Worm (Caenorhabditis elegans) whole organism, L3 larva: ENCODE data around the gene srd-12.

Experiments used
- R02D3.7 ChIP-seq: fragments of 150-350 bp; optimal IDR thresholded peaks from 2 replicates; lab custom pipeline; 2014; ENCODE audit warnings: missing biosample characterization, missing genetic modification characterization
- ZK546.5 ChIP-seq: sonication (generic microtip); optimal IDR thresholded peaks from 2 replicates; lab custom pipeline; 2017; ENCODE audit warnings: missing biosample characterization, missing genetic modification characterization
- ceh-28 ChIP-seq: fragments of 150-350 bp; optimal IDR thresholded peaks from 2 replicates; lab custom pipeline; 2014; ENCODE audit warnings: missing biosample characterization, missing genetic modification reagents, missing genetic modification characterization
- ceh-82 ChIP-seq: fragments of 150-350 bp; optimal IDR thresholded peaks from 2 replicates; lab custom pipeline; 2014; ENCODE audit warnings: missing biosample characterization, missing genetic modification characterization
- daf-12 ChIP-seq: fragments of 150-350 bp; optimal IDR thresholded peaks from 2 replicates; lab custom pipeline; 2014; ENCODE audit warnings: missing biosample characterization, missing genetic modification reagents, missing genetic modification characterization
- egl-27 ChIP-seq: sonication (generic microtip); optimal IDR thresholded peaks from 4 replicates; lab custom pipeline; 2017; ENCODE audit warnings: missing biosample characterization, missing genetic modification reagents, missing genetic modification characterization
- elt-1 ChIP-seq: fragments of 150-350 bp; optimal IDR thresholded peaks from 2 replicates; lab custom pipeline; 2014; ENCODE audit warnings: missing biosample characterization, missing genetic modification characterization
- elt-2 ChIP-seq: sonication (generic microtip); optimal IDR thresholded peaks from 2 replicates; lab custom pipeline; 2016; ENCODE audit warnings: missing genetic modification reagents, mild to moderate bottlenecking, missing genetic modification characterization, missing compliant biosample characterization
- eor-1 ChIP-seq, 2 experiments: fragments of 150-350 bp; optimal IDR thresholded peaks; 2 replicates each; lab custom pipeline; 2014 to 2018; ENCODE audit warnings: missing biosample characterization in 2 of 2, missing genetic modification characterization in 2 of 2
- fkh-10 ChIP-seq: sonication (generic microtip); optimal IDR thresholded peaks from 2 replicates; lab custom pipeline; 2017; ENCODE audit warnings: missing biosample characterization, missing genetic modification reagents, missing genetic modification characterization
- jun-1 ChIP-seq: fragments of 150-350 bp; optimal IDR thresholded peaks from 2 replicates; lab custom pipeline; 2014; ENCODE audit warnings: missing biosample characterization, missing genetic modification reagents, missing genetic modification characterization
- lin-15B ChIP-seq: fragments of 150-350 bp; optimal IDR thresholded peaks from 2 replicates; lab custom pipeline; 2014; ENCODE audit warnings: missing biosample characterization, missing genetic modification characterization
- mdl-1 ChIP-seq: fragments of 150-350 bp; optimal IDR thresholded peaks from 2 replicates; lab custom pipeline; 2014; ENCODE audit warnings: missing biosample characterization, missing genetic modification characterization
- mml-1 ChIP-seq: fragments of 150-350 bp; sonication (generic microtip); optimal IDR thresholded peaks from 3 replicates; lab custom pipeline; 2014; ENCODE audit warnings: missing biosample characterization, missing genetic modification characterization
- nfya-1 ChIP-seq: sonication (generic microtip); optimal IDR thresholded peaks from 2 replicates; lab custom pipeline; 2017; ENCODE audit warnings: missing genetic modification characterization, mild to moderate bottlenecking, missing compliant biosample characterization, antibody characterized with exemption, moderate library complexity; ENCODE audit not compliant: insufficient read depth
- nhr-11 ChIP-seq: fragments of 150-350 bp; optimal IDR thresholded peaks from 2 replicates; lab custom pipeline; 2014; ENCODE audit warnings: missing biosample characterization, missing genetic modification characterization
- nhr-12 ChIP-seq: fragments of 150-350 bp; optimal IDR thresholded peaks from 2 replicates; lab custom pipeline; 2014; ENCODE audit warnings: missing biosample characterization, missing genetic modification characterization
- nhr-23 ChIP-seq: fragments of 150-350 bp; optimal IDR thresholded peaks from 2 replicates; lab custom pipeline; 2014; ENCODE audit warnings: missing biosample characterization, missing genetic modification reagents, missing genetic modification characterization
- nhr-25 ChIP-seq: sonication (generic microtip); optimal IDR thresholded peaks from 2 replicates; lab custom pipeline; 2017; ENCODE audit warnings: missing biosample characterization, missing genetic modification characterization
- nhr-28 ChIP-seq: fragments of 150-350 bp; optimal IDR thresholded peaks from 2 replicates; lab custom pipeline; 2014; ENCODE audit warnings: missing biosample characterization, missing genetic modification characterization
- nhr-76 ChIP-seq: fragments of 150-350 bp; sonication (generic microtip); optimal IDR thresholded peaks from 5 replicates; lab custom pipeline; 2014; ENCODE audit warnings: missing biosample characterization, missing genetic modification characterization
- pha-4 ChIP-seq: fragments of 150-350 bp; optimal IDR thresholded peaks from 2 replicates; lab custom pipeline; 2014; ENCODE audit warnings: missing biosample characterization, missing genetic modification reagents, missing genetic modification characterization
- pqm-1 ChIP-seq: fragments of 150-350 bp; optimal IDR thresholded peaks from 2 replicates; lab custom pipeline; 2017; ENCODE audit warnings: missing biosample characterization, missing genetic modification characterization, inconsistent platforms
- sea-2 ChIP-seq: fragments of 150-350 bp; sonication (generic microtip); optimal IDR thresholded peaks from 4 replicates; lab custom pipeline; 2014; ENCODE audit warnings: missing biosample characterization, missing genetic modification reagents, missing genetic modification characterization
- snpc-4 ChIP-seq: fragments of 150-350 bp; optimal IDR thresholded peaks from 2 replicates; lab custom pipeline; 2014; ENCODE audit warnings: missing biosample characterization, missing genetic modification characterization
- unc-62 ChIP-seq: fragments of 150-350 bp; sonication (generic microtip); optimal IDR thresholded peaks from 4 replicates; lab custom pipeline; 2014; ENCODE audit warnings: missing biosample characterization, missing genetic modification reagents, missing genetic modification characterization
- zag-1 ChIP-seq: fragments of 150-350 bp; optimal IDR thresholded peaks from 2 replicates; lab custom pipeline; 2014; ENCODE audit warnings: missing biosample characterization, missing genetic modification characterization
- ztf-11 ChIP-seq: fragments of 150-350 bp; optimal IDR thresholded peaks from 2 replicates; lab custom pipeline; 2014; ENCODE audit warnings: missing biosample characterization, missing genetic modification characterization

The srd-12 gene

DNA sequence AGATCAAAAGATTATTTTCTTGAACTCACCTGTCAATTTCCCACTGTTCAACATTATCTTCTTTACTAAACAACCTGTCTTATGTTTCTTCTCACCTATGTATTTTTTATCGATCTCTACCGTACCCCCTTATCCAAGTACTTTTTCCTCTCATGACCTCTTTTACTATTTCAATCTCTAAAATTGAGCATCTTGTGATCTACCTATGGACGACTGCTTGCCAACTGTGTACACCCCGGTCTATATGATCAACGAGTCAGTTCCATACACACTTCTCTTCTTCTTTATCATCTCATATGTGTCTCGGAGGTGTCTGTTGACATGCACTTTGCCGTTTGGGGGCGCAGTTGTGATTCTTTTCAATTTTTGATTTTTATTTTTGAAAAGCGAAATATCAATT lies 39.9 kb downstream of the srd-12 start:
- TF ChIP-seq nfya-1 (tag; lab: Kevin White, UChicago), result peak; percentile 33
- no peak for TF ChIP-seq nhr-25 (tag; lab: Kevin White, UChicago)
- TF ChIP-seq jun-1, result peak; percentile 50
- TF ChIP-seq pqm-1 (tag; lab: Kevin White, UChicago), result peak; percentile 84
- peak; percentile 98 for TF ChIP-seq pha-4 (tag; lab: Kevin White, UChicago)
- TF ChIP-seq elt-2 (tag; lab: Kevin White, UChicago), result peak; percentile 70

DNA sequence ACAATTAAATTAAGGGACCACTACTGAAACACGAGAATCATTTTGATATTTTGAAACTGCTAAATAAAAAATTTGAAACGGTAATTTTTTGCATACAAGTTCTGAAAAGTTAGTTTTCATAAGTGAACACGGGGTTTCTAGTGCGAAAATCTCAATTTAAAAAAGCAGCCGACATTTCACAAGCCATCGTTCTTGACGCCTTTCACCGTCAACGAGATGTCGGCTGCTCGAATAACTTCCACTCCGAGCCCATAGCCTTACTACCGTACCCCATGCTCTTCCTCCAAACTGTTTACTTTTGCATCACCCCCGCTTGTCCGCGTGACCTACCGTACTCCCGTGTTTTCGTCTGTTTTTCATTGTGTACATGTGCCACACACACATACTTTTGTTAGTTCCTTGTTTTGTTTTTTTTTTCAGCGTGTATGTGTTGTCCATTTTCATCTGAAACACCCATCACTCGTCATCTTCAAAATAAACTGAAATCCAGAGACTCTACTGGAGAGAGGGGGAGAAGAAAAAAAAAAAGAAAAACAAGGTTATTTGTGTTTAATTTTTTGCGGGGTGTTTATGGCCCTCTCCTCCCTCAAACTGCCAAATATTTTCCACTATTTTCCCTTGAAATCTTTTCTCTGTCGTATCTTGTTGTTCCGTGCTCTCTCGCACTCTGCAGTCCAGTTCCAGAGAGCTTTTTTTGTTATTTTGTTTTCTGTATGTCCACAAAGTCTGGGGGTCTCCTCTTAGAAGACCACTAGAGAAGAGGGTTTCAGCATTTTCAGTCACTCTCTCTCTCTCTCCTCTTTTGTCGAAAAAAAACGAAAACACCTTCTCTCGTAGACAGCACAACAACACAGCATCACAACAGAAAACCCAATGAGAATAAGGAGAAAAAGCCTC lies 41.8 kb downstream of the srd-12 start:
- TF ChIP-seq fkh-10, result no peak
- peak; percentile 91 for TF ChIP-seq pha-4 (tag; lab: Kevin White, UChicago)

DNA sequence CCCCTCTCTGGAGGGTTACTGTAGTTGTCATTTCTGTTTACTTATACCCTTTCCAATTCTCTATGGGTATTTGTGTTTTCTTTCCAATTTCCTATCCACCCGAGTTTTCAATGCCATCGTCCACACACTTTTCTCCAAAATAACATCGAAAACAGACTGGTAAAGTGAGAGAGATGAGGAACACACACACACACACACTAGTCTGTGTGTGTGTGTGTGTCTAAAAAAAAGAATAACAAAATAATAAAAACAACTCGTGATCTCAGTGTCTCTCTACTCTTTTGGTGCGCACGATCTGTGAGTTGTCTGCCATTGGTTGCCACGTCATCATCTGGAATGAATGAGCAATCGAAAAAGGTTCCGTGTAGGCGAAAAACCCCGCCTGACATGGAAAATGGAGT lies 43.7 kb downstream of the srd-12 start:
- TF ChIP-seq daf-12 (tag; lab: Kevin White, UChicago) (no peak), nhr-12 (no peak), unc-62 (GFP tag; lab: Kevin White, UChicago) (no peak), nhr-11 (tag; lab: Kevin White, UChicago) (no peak), pqm-1 (tag; lab: Kevin White, UChicago) (no peak), ZK546.5 (tag; lab: Kevin White, UChicago) (no peak), snpc-4 (tag; lab: Kevin White, UChicago) (no peak), nfya-1 (tag; lab: Kevin White, UChicago) (peak; percentile 3), zag-1 (tag; lab: Kevin White, UChicago) (no peak), elt-1 (tag; lab: Kevin White, UChicago) (no peak), ceh-82 (tag; lab: Kevin White, UChicago) (no peak), elt-2 (tag; lab: Kevin White, UChicago) (no peak), pha-4 (tag; lab: Kevin White, UChicago) (peak; percentile 66), lin-15B (tag; lab: Kevin White, UChicago) (no peak)

DNA sequence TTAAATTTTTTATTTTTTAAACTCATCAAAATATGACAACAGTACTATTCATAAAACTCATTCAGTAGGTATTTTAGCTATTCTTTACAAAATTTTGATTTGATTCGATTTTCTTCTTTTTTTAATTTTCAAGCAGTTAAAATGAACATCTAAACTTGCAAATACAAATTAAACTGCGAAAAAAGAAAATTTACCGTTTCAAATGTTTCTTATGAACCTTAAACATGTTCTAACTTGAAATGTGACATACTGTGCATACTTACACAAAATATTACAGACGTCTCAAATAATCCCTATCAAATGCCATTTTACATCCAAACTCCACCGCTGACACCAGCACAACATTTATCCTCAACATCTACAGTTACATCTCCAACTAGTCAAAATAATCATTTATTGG lies 45.7 kb downstream of the srd-12 start, which contains the start of gene fkh-7:
TSS of gene fkh-7 (plus strand) at position 301 of the 400 bp plus-strand sequence.
- TF ChIP-seq fkh-10 (no peak), nhr-76 (tag; lab: Kevin White, UChicago) (no peak), zag-1 (tag; lab: Kevin White, UChicago) (no peak), nhr-28 (tag; lab: Kevin White, UChicago) (no peak), R02D3.7 (tag; lab: Kevin White, UChicago) (no peak), nfya-1 (tag; lab: Kevin White, UChicago) (no peak), egl-27 (tag; lab: Kevin White, UChicago) (no peak), nhr-25 (tag; lab: Kevin White, UChicago) (no peak)

- TF ChIP-seq fkh-10 (no peak), sea-2 (no peak), snpc-4 (tag; lab: Kevin White, UChicago) (no peak), unc-62 (GFP tag; lab: Kevin White, UChicago) (no peak), nhr-23 (no peak), ceh-28 (no peak), eor-1 (tag; optimal IDR thresholded peaks at IDR 0.05; lab: Kevin White, UChicago) (no peak), elt-1 (tag; lab: Kevin White, UChicago) (no peak), nfya-1 (tag; lab: Kevin White, UChicago) (no peak), elt-2 (tag; lab: Kevin White, UChicago) (no peak), R02D3.7 (tag; lab: Kevin White, UChicago) (no peak), jun-1 (no peak), daf-12 (tag; lab: Kevin White, UChicago) (no peak), mml-1 (no peak), ZK546.5 (tag; lab: Kevin White, UChicago) (no peak), ztf-11 (tag; lab: Kevin White, UChicago) (no peak)
Measured at ce11 chrIV:5583184-5583583, 46.9 kb downstream of the srd-12 start.

DNA sequence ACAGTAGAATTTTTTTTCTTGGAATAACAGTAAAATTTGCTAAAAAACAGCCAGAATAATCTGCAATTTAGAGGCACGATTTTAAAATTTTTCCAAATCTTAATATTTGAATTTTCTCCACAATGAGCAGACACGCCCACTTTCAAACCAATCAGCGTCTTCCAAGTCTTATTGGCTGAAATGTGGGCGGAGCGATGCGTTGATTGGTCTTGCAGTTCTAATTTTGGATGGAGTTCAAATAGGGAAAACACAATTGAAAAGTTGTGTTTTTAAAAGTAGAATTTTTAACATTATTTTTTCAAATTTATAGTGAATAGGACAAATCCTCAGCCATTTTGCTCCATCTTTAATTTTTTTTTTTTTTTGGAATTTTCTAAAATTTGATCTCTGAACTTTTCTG lies 47.3 kb downstream of the srd-12 start:
- peak; percentile 96 for TF ChIP-seq nfya-1 (tag; lab: Kevin White, UChicago)
- no peak for TF ChIP-seq mdl-1 (tag; lab: Kevin White, UChicago)
- TF ChIP-seq zag-1 (tag; lab: Kevin White, UChicago), result no peak
